Fruit fly (Drosophila melanogaster) whole organism, prepupa: ENCODE measurements around the gene SamDC.
A peak's percentile ranks its signal among the peaks of the same experiment; 100 is the strongest.

Experiments
- CG11762 ChIP-seq: fragments of 200-800 bp; sonication (Bioruptor generic); optimal IDR thresholded peaks from 3 replicates; lab custom pipeline; 2016; ENCODE audit warnings: missing biosample characterization, missing genetic modification characterization; ENCODE audit not compliant: insufficient read depth
- CG11902 ChIP-seq: fragments of 200-800 bp; sonication (Bioruptor generic); optimal IDR thresholded peaks from 3 replicates; lab custom pipeline; 2016; ENCODE audit warnings: missing biosample characterization, missing genetic modification characterization
- CG1621 ChIP-seq: fragments of 200-800 bp; sonication (Bioruptor generic); optimal IDR thresholded peaks from 3 replicates; lab custom pipeline; 2018; ENCODE audit warnings: missing biosample characterization, mild to moderate bottlenecking, missing genetic modification characterization
- CG3032 ChIP-seq: fragments of 200-800 bp; optimal IDR thresholded peaks from 2 replicates; lab custom pipeline; 2019; ENCODE audit warnings: missing biosample characterization, mild to moderate bottlenecking, missing genetic modification characterization, moderate library complexity
- CG31627 ChIP-seq: fragments of 200-800 bp; sonication (Bioruptor generic); optimal IDR thresholded peaks from 3 replicates; lab custom pipeline; 2016; ENCODE audit warnings: missing biosample characterization, missing genetic modification characterization
- CG32006 ChIP-seq: fragments of 200-800 bp; sonication (Bioruptor generic); optimal IDR thresholded peaks from 3 replicates; lab custom pipeline; 2017; ENCODE audit warnings: missing biosample characterization, mild to moderate bottlenecking, missing genetic modification characterization
- CG34406 ChIP-seq: fragments of 200-800 bp; sonication (Bioruptor generic); optimal IDR thresholded peaks from 3 replicates; lab custom pipeline; 2016; ENCODE audit warnings: missing biosample characterization, missing genetic modification characterization
- CG6276 ChIP-seq: fragments of 200-800 bp; sonication (Bioruptor generic); optimal IDR thresholded peaks from 2 replicates; lab custom pipeline; 2017; ENCODE audit warnings: missing biosample characterization, mild to moderate bottlenecking, missing genetic modification characterization
- CG6792 ChIP-seq: fragments of 200-800 bp; sonication (Bioruptor generic); optimal IDR thresholded peaks from 3 replicates; lab custom pipeline; 2016; ENCODE audit warnings: missing biosample characterization, missing genetic modification characterization
- CG7368 ChIP-seq: fragments of 200-800 bp; sonication (Bioruptor generic); optimal IDR thresholded peaks from 3 replicates; lab custom pipeline; 2016; ENCODE audit warnings: missing biosample characterization, missing genetic modification characterization
- CG8319 ChIP-seq: fragments of 200-800 bp; sonication (Bioruptor generic); optimal IDR thresholded peaks from 3 replicates; lab custom pipeline; 2016; ENCODE audit warnings: missing biosample characterization, missing genetic modification characterization
- CG8632 ChIP-seq: fragments of 200-800 bp; sonication (Bioruptor generic); optimal IDR thresholded peaks from 3 replicates; lab custom pipeline; 2016; ENCODE audit warnings: missing biosample characterization, missing genetic modification characterization
- Eip78C ChIP-seq: fragments of 200-800 bp; sonication (Bioruptor generic); peaks from one replicate; lab custom pipeline; 2016; ENCODE audit warnings: missing biosample characterization, missing genetic modification characterization
- Eip93F ChIP-seq: fragments of 200-800 bp; sonication (Bioruptor generic); optimal IDR thresholded peaks from 2 replicates; lab custom pipeline; 2016; ENCODE audit warnings: missing biosample characterization, mild to moderate bottlenecking, missing genetic modification characterization
- Ets21C ChIP-seq: fragments of 200-800 bp; sonication (Bioruptor generic); optimal IDR thresholded peaks from 3 replicates; lab custom pipeline; 2016; ENCODE audit warnings: missing biosample characterization, missing genetic modification characterization
- Ets96B ChIP-seq: fragments of 200-800 bp; optimal IDR thresholded peaks from 2 replicates; lab custom pipeline; 2019; ENCODE audit warnings: missing biosample characterization, mild to moderate bottlenecking, missing genetic modification characterization, moderate library complexity
- Lpt ChIP-seq: fragments of 200-800 bp; sonication (Bioruptor generic); optimal IDR thresholded peaks from 3 replicates; lab custom pipeline; 2016; ENCODE audit warnings: missing biosample characterization, missing genetic modification characterization
- OdsH ChIP-seq: fragments of 200-800 bp; sonication (Bioruptor generic); optimal IDR thresholded peaks from 3 replicates; lab custom pipeline; 2016; ENCODE audit warnings: missing biosample characterization, missing genetic modification characterization
- Smox ChIP-seq: fragments of 200-800 bp; sonication (Bioruptor generic); optimal IDR thresholded peaks from 3 replicates; lab custom pipeline; 2016; ENCODE audit warnings: missing biosample characterization, missing genetic modification characterization
- Sox102F ChIP-seq: fragments of 200-800 bp; sonication (Bioruptor generic); optimal IDR thresholded peaks from 2 replicates; lab custom pipeline; 2016; ENCODE audit warnings: missing biosample characterization, mild to moderate bottlenecking, missing genetic modification characterization
- Sox14 ChIP-seq: fragments of 200-800 bp; sonication (Bioruptor generic); optimal IDR thresholded peaks from 3 replicates; lab custom pipeline; 2016; ENCODE audit warnings: missing biosample characterization, missing genetic modification characterization
- Sox15 ChIP-seq: fragments of 200-800 bp; sonication (Bioruptor generic); optimal IDR thresholded peaks from 3 replicates; lab custom pipeline; 2016; ENCODE audit warnings: missing biosample characterization, missing genetic modification characterization
- achi ChIP-seq: fragments of 200-800 bp; sonication (Bioruptor generic); optimal IDR thresholded peaks from 3 replicates; lab custom pipeline; 2016; ENCODE audit warnings: missing biosample characterization, missing genetic modification characterization
- acj6 ChIP-seq: fragments of 200-800 bp; sonication (Bioruptor generic); optimal IDR thresholded peaks from 3 replicates; lab custom pipeline; 2016; ENCODE audit warnings: missing biosample characterization, missing genetic modification characterization
- cyc ChIP-seq: fragments of 200-800 bp; sonication (Bioruptor generic); optimal IDR thresholded peaks from 3 replicates; lab custom pipeline; 2016; ENCODE audit warnings: missing biosample characterization, missing genetic modification characterization
- dac ChIP-seq: fragments of 200-800 bp; sonication (Bioruptor generic); optimal IDR thresholded peaks from 2 replicates; lab custom pipeline; 2017; ENCODE audit warnings: missing biosample characterization, mild to moderate bottlenecking, missing genetic modification characterization
- dsx ChIP-seq: fragments of 200-800 bp; optimal IDR thresholded peaks from 3 replicates; lab custom pipeline; 2019; ENCODE audit warnings: missing biosample characterization, mild to moderate bottlenecking, missing genetic modification characterization, moderate library complexity; ENCODE audit not compliant: poor library complexity, severe bottlenecking
- eg ChIP-seq: fragments of 200-800 bp; sonication (Bioruptor generic); IDR thresholded peaks from 3 replicates; pipeline ENCODE4 v1.3.6; 2022; ENCODE audit warnings: missing biosample characterization, missing genetic modification characterization
- esn ChIP-seq: fragments of 200-800 bp; sonication (Bioruptor generic); optimal IDR thresholded peaks from 2 replicates; lab custom pipeline; 2016; ENCODE audit warnings: missing biosample characterization, mild to moderate bottlenecking, missing genetic modification characterization, moderate library complexity
- fkh ChIP-seq: fragments of 200-800 bp; sonication (Bioruptor generic); optimal IDR thresholded peaks from 3 replicates; lab custom pipeline; 2017; ENCODE audit warnings: missing biosample characterization, mild to moderate bottlenecking, missing genetic modification characterization, moderate library complexity
- lz ChIP-seq: fragments of 200-800 bp; sonication (Bioruptor generic); optimal IDR thresholded peaks from 3 replicates; lab custom pipeline; 2016; ENCODE audit warnings: missing biosample characterization, missing genetic modification characterization
- net ChIP-seq: fragments of 200-800 bp; sonication (Bioruptor generic); optimal IDR thresholded peaks from 3 replicates; lab custom pipeline; 2016; ENCODE audit warnings: missing biosample characterization, missing genetic modification characterization
- pdm3 ChIP-seq: fragments of 200-800 bp; sonication (Bioruptor generic); optimal IDR thresholded peaks from 3 replicates; lab custom pipeline; 2016; ENCODE audit warnings: missing biosample characterization, missing genetic modification characterization
- salr ChIP-seq, 2 experiments: fragments of 200-800 bp; sonication (Bioruptor generic); optimal IDR thresholded peaks; 3 replicates each; lab custom pipeline; 2016 to 2018; ENCODE audit warnings: missing biosample characterization in 2 of 2, missing genetic modification characterization in 2 of 2, mild to moderate bottlenecking in 1 of 2
- spab ChIP-seq: fragments of 200-800 bp; sonication (Bioruptor generic); optimal IDR thresholded peaks from 2 replicates; lab custom pipeline; 2017; ENCODE audit warnings: missing biosample characterization, mild to moderate bottlenecking, missing genetic modification characterization, missing genetic modification reagents
- ss ChIP-seq, 2 experiments: fragments of 200-800 bp; sonication (Bioruptor generic); optimal IDR thresholded peaks; 2 replicates in 1 of 2; 3 replicates in 1 of 2; lab custom pipeline; 2017 to 2018; ENCODE audit warnings: mild to moderate bottlenecking in 2 of 2, missing biosample characterization in 2 of 2, missing genetic modification characterization in 2 of 2, moderate library complexity in 1 of 2
- topi ChIP-seq: fragments of 200-800 bp; sonication (Bioruptor generic); optimal IDR thresholded peaks from 3 replicates; lab custom pipeline; 2016; ENCODE audit warnings: missing biosample characterization, missing genetic modification characterization
- vri ChIP-seq: fragments of 200-800 bp; sonication (Bioruptor generic); optimal IDR thresholded peaks from 3 replicates; lab custom pipeline; 2016; ENCODE audit warnings: missing biosample characterization, mild to moderate bottlenecking, missing genetic modification characterization

SamDC gene

DNA sequence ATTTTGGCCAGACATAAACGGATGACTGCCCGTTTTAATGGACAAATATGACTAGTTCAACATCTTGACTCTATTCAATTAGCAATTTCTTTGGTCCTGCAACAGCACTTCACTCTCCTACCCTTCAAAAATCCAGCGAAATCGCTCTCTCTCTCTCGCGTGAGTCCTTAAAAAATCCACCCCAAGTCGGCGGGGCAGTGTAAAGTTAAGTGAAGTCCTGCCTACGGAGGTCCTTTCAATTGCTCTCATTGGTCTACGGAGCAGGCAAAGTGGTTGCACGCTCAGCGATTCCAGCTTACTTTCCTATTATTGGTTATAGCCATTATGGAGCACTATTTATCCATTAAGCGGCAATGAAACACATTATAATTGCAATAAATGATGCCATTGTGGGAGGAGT is 14.6 kb downstream of the SamDC start, which contains the start of gene CG34367:
Gene CG34367 (minus strand): TSS at position 35 of the 400 bp plus-strand sequence.
- no peak for TF ChIP-seq achi (GFP tag; lab: Kevin White, UChicago)
- no peak for TF ChIP-seq Sox102F (GFP tag; lab: Kevin White, UChicago)
- TF ChIP-seq topi = no peak
- TF ChIP-seq pdm3 (GFP tag; lab: Kevin White, UChicago) = no peak
- TF ChIP-seq eg = no peak
- no peak for TF ChIP-seq Ets21C (GFP tag; lab: Kevin White, UChicago)
- TF ChIP-seq CG6276 (GFP tag; lab: Kevin White, UChicago) = no peak
- TF ChIP-seq, all 60 proteins: peak for 0

DNA sequence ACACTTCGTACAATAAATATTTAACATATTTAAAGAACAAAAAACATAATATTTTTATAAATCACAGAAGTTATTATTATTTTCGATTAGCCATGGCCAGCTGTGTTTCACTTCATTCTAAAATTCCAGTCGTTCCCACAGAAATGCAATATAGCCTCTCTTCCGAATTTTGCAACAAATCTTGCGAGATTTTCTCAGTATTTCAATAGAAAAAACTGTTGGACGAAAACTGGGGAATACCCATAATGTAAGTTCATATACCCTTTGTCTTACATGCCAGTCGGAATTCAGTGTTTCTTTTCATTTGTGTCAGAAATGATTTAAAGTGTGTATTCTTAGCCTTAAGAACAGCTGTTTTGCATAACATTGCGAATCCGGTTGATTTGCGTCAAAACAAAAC is 17.3 kb downstream of the SamDC start, which contains the start of the genes CtsL4 and ClpP:
Gene CtsL4 (minus strand): TSS at position 90 of the 400 bp plus-strand sequence.
Gene ClpP (plus strand): TSS at position 288 of the 400 bp plus-strand sequence.
- TF ChIP-seq esn (GFP tag; lab: Kevin White, UChicago) (peak; percentile 55), CG11762 (no peak), Sox14 (peak; percentile 88), OdsH (peak; percentile 59), cyc (GFP tag; lab: Kevin White, UChicago) (peak; percentile 29), Lpt (GFP tag; lab: Kevin White, UChicago) (no peak), Sox15 (GFP tag; lab: Kevin White, UChicago) (no peak), dac (peak; percentile 10), CG34406 (GFP tag; lab: Kevin White, UChicago) (peak; percentile 40), Ets21C (GFP tag; lab: Kevin White, UChicago) (no peak), vri (GFP tag; lab: Kevin White, UChicago) (no peak), Ets96B (tag; lab: Kevin White, UChicago) (peak; percentile 32), salr (GFP tag; optimal IDR thresholded peaks at IDR 0.05; lab: Kevin White, UChicago) (no peak), fkh (GFP tag; lab: Kevin White, UChicago) (no peak), CG1621 (tag; lab: Kevin White, UChicago) (peak; percentile 61), CG8319 (GFP tag; lab: Kevin White, UChicago) (no peak), CG32006 (GFP tag; lab: Kevin White, UChicago) (no peak), acj6 (peak; percentile 36), spab (GFP tag; lab: Kevin White, UChicago) (no peak), CG6792 (no peak), CG31627 (peak; percentile 50), CG3032 (tag; lab: Kevin White, UChicago) (peak; percentile 45), CG11902 (GFP tag; lab: Kevin White, UChicago) (no peak), Smox (no peak), Eip93F (GFP tag; lab: Kevin White, UChicago) (no peak), net (no peak), CG8632 (peak; percentile 37), Sox102F (GFP tag; lab: Kevin White, UChicago) (no peak), CG7368 (no peak), lz (GFP tag; lab: Kevin White, UChicago) (peak; percentile 45)

DNA sequence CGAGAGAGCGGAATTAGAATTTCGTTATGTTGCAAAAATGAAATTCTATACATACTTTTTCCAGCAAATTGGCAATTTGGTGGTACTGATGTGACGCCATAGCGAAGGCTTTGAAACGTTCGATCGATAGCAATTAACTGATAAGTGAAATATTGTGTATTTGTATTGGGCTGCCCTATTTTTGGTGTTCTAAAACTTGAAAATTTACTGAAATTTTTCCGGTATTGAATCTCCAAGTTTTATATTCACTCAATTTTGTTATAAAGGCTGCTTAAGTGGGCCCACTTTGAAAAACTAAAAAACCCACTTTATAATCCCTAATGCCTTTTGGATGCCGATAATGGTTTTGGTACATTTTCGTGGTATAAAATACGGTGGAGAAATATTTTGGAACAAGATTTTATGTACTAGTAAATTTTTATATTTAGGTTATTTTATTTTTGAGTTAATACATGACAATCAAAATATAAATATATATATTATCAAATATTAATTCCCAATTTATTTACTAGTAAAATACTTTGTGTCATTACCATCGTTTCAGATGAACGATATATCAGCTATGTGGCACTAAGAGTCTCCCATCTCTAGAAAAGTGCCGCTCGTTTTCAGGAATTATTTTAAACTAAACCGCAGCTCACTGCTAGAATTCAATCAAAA is 23.3 kb downstream of the SamDC start, which contains the start of the genes Cand1 and pim:
Gene Cand1 (minus strand): TSS at position 300 of the 660 bp plus-strand sequence.
Gene pim (plus strand): TSS at position 582 of the 660 bp plus-strand sequence.
- TF ChIP-seq CG7368 (no peak), CG3032 (tag; lab: Kevin White, UChicago) (peak; percentile 16)

DNA sequence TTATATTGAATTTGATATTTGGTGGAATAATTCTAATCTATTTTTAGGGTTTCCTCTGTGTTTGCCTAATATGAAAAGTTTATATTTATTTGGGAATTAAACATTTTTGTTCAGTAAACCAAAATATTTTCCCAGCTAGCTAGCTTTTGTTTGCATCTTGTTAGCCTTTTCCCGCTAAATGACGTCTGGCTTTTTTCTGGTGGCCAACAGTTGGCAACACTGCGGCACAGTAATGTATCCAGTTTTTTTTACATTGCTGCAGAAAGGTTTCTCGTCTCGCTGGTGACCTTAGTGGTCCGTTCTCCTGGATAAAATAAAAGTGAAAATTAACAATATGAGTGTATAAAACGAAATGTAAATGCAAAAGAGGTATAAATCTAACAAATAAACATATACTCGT is 25.0 kb downstream of the SamDC start, which contains the start of gene lft:
Gene lft (plus strand): TSS at position 243 of the 400 bp plus-strand sequence.
- TF ChIP-seq Eip78C (GFP tag; lab: Kevin White, UChicago) = peak; percentile 42
- peak; percentile 51 for TF ChIP-seq dsx (GFP tag; lab: Kevin White, UChicago)
- TF ChIP-seq ss (GFP tag; optimal IDR thresholded peaks at IDR 0.05; lab: Kevin White, UChicago) = peak in 1 of 2 experiments; percentile 32
- TF ChIP-seq CG8319 (GFP tag; lab: Kevin White, UChicago) = peak; percentile 53
- no peak for TF ChIP-seq dac
